Fruit fly (Drosophila melanogaster) whole organism: ENCODE data around the gene Cf2.

Experiments
- Dll ChIP-seq: fragments of >200 bp; optimal IDR thresholded peaks from 2 replicates; lab custom pipeline; 2017
- pan ChIP-seq: fragments of >200 bp; optimal IDR thresholded peaks from 2 replicates; lab custom pipeline; 2017
- usp ChIP-seq: fragments of >200 bp; optimal IDR thresholded peaks from 2 replicates; lab custom pipeline; 2017; ENCODE audit warnings: missing biosample characterization, missing genetic modification characterization, mixed read lengths

DNA sequence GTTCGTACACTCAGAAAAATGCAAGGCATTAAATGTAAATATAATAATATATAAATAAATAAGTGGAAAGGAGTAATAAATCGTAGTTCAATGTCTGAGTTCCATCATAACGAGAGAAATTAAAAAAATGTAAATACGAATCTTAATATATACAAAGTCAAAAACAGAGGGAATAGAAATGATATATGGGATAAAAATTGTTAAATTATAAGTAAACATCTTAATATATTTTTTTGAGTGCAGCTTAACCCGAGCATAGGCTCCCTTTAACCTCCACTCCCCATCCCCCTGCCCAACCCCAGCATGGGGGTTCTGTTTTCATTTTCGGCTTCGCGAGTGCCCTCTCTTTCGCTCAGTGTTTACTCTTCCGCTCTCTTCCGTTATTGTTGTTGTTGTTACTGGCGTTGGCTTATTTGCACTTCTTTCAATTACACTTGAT, 32.8 kb upstream of the Cf2 start:
- TF ChIP-seq usp (GFP tag; lab: Kevin White, UChicago), result no peak
- TF ChIP-seq Dll (lab: Kevin White, UChicago), result no peak
- TF ChIP-seq pan (lab: Kevin White, UChicago), result no peak
